Fruit fly (Drosophila melanogaster) whole organism: ENCODE results near the gene CG9737.

Experiments used
- CG8478 ChIP-seq: fragments of >200 bp; optimal IDR thresholded peaks from 2 replicates; lab custom pipeline; 2018; ENCODE audit warnings: inconsistent platforms
- Dll ChIP-seq: fragments of >200 bp; optimal IDR thresholded peaks from 2 replicates; lab custom pipeline; 2017
- EcR ChIP-seq, 2 experiments: fragments of >200 bp; optimal IDR thresholded peaks; 2 replicates each; lab custom pipeline; 2017; ENCODE audit warnings: missing biosample characterization in 2 of 2, missing genetic modification characterization in 2 of 2, missing genetic modification reagents in 2 of 2
- psq ChIP-seq: fragments of >200 bp; optimal IDR thresholded peaks from 2 replicates; lab custom pipeline; 2017
- usp ChIP-seq: fragments of >200 bp; optimal IDR thresholded peaks from 2 replicates; lab custom pipeline; 2017; ENCODE audit warnings: missing biosample characterization, missing genetic modification characterization, mixed read lengths

DNA sequence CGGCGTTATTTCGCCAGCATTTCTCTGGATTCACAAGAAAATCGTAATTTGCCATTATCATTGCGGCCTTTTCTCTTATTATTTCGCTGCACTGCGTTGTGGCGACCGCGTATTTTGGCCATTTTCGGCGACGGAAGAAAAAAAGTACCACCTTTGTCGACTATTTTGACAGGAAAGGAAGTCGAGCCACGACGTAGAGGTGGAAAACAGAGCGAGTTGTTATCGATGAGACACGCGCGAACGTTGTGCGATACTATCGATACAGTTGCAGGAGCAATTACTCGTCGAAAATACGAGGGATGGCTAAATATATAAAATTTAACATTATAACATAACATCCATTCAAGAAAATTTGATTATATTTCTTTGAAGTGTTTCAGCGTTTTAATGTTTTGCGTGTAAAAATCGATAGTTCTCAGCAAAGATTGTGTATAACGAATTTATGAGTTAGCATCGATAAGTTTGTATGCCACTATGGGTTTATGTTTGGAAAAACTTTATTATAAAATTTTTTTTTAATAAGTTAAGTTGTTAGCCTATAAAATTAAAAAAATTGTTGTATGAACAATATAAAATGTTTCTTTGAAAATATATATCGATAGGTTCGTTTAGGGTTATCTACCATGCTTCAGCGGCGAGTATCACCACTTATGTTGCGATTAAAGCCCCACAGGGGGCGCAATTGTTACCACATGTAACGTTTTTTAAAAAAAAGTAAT is 34.2 kb downstream of the CG9737 start, which contains the start of gene RpS7:
- TF ChIP-seq CG8478 (no peak), psq (lab: Kevin White, UChicago) (no peak), EcR (GFP tag; optimal IDR thresholded peaks at IDR 0.05; lab: Kevin White, UChicago) (no peak), usp (GFP tag; lab: Kevin White, UChicago) (no peak), Dll (lab: Kevin White, UChicago) (no peak)
